Fruit fly (Drosophila melanogaster): Measurements from ENCODE around the gene nmd.

DNA sequence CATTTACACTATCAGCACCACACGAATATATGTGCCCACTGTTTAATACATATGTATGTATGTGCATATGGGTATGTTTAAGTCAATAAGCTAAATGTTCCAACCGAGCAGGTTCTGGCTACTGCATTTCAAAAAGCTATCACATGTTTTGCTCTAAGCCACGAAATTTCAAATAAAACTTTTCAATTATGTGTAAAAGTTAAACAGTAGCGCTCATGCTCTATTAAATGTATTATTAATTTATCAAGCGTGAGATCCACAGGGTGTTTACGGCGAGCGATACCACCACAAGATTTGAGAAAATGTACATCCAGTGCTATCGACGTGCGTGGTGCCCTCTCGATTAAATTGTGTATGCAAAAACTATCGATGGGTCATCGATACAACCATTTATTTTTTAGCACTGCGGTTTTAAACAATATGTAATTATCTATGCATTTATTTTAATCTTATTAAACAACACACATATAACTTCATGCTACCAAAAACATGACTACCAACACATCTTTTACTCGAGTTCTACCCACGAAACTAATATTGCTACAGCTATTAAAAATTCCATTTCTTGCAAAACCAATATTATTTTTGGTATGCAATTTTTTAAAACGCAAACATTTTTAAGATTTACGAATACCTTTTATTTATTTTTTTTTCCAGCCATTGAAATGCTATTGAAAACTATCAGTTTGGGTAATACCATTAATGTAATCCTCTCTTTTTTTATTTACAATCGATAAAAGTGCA is 42.8 kb downstream of the nmd start, which contains the start of gene Pten:
- TF ChIP-seq ttk (optimal IDR thresholded peaks at IDR 0.05), result no peak
- TF ChIP-seq psq (optimal IDR thresholded peaks at IDR 0.05), result no peak
